Fruit fly (Drosophila melanogaster) whole organism: ENCODE data around the gene noi.

Experiments used
- psq ChIP-seq: fragments of >200 bp; optimal IDR thresholded peaks from 2 replicates; lab custom pipeline; 2017
- usp ChIP-seq: fragments of >200 bp; optimal IDR thresholded peaks from 2 replicates; lab custom pipeline; 2017; ENCODE audit warnings: missing biosample characterization, missing genetic modification characterization, mixed read lengths

- TF ChIP-seq psq (lab: Kevin White, UChicago) = no peak
- TF ChIP-seq usp = no peak
These were observed 17.2 kb upstream of the noi start for dm6 chr3R:5608422-5608821.
